Worm (Caenorhabditis elegans): Measurements from ENCODE around the gene Y22D7AL.10.

ce11 chrIII:1576451-1576850 lies 42.3 kb downstream of the Y22D7AL.10 start, which contains the start of gene Y22D7AL.7:
- TF ChIP-seq flt-1 (GFP tag; IDR thresholded peaks at IDR 0.05) (no peak), F13C5.2 (tag; optimal IDR thresholded peaks at IDR 0.05) (no peak), ama-1 (optimal IDR thresholded peaks at IDR 0.05) (no peak), ceh-36 (tag; optimal IDR thresholded peaks at IDR 0.05) (no peak), B0310.2 (tag; optimal IDR thresholded peaks at IDR 0.05) (no peak)

All from whole organism, early embryonic.